Fruit fly (Drosophila melanogaster) whole organism, embryonic: ENCODE results near the gene mRpL24.

Experiments
- CG18764 ChIP-seq: fragments of 200-800 bp; sonication (Bioruptor generic); optimal IDR thresholded peaks from 3 replicates; lab custom pipeline; 2016; ENCODE audit warnings: missing biosample characterization, missing genetic modification characterization
- CG34376 ChIP-seq: fragments of 200-800 bp; sonication (Bioruptor generic); optimal IDR thresholded peaks from 2 replicates; lab custom pipeline; 2018; ENCODE audit warnings: missing biosample characterization, mild to moderate bottlenecking, missing genetic modification characterization
- CG4820 ChIP-seq: fragments of 200-800 bp; sonication (Bioruptor generic); optimal IDR thresholded peaks from 3 replicates; lab custom pipeline; 2016; ENCODE audit warnings: missing biosample characterization, missing genetic modification characterization
- CG8281 ChIP-seq: fragments of 200-800 bp; sonication (Bioruptor generic); optimal IDR thresholded peaks from 2 replicates; lab custom pipeline; 2018; ENCODE audit warnings: missing biosample characterization, mild to moderate bottlenecking, missing genetic modification characterization, moderate library complexity
- Fer3 ChIP-seq: fragments of 200-800 bp; sonication (Bioruptor generic); optimal IDR thresholded peaks from 2 replicates; lab custom pipeline; 2018; ENCODE audit warnings: missing biosample characterization, mild to moderate bottlenecking, missing genetic modification characterization, moderate library complexity
- NK7.1 ChIP-seq: fragments of 200-800 bp; sonication (Bioruptor generic); optimal IDR thresholded peaks from 3 replicates; lab custom pipeline; 2016; ENCODE audit warnings: missing biosample characterization, missing genetic modification characterization
- Ptx1 ChIP-seq: fragments of 200-800 bp; sonication (Bioruptor generic); IDR thresholded peaks from 2 replicates; pipeline ENCODE4 v1.3.6; 2022; ENCODE audit warnings: missing biosample characterization, missing genetic modification characterization
- ac ChIP-seq: fragments of 200-800 bp; sonication (Bioruptor generic); optimal IDR thresholded peaks from 3 replicates; lab custom pipeline; 2017; ENCODE audit warnings: missing biosample characterization, mild to moderate bottlenecking, missing genetic modification characterization
- gcm ChIP-seq: fragments of 200-800 bp; sonication (Bioruptor generic); optimal IDR thresholded peaks from 2 replicates; lab custom pipeline; 2019; ENCODE audit warnings: missing biosample characterization, mild to moderate bottlenecking, missing genetic modification characterization, moderate library complexity
- lilli ChIP-seq: fragments of 200-800 bp; sonication (Bioruptor generic); optimal IDR thresholded peaks from 3 replicates; lab custom pipeline; 2016; ENCODE audit warnings: missing biosample characterization, missing genetic modification characterization

DNA sequence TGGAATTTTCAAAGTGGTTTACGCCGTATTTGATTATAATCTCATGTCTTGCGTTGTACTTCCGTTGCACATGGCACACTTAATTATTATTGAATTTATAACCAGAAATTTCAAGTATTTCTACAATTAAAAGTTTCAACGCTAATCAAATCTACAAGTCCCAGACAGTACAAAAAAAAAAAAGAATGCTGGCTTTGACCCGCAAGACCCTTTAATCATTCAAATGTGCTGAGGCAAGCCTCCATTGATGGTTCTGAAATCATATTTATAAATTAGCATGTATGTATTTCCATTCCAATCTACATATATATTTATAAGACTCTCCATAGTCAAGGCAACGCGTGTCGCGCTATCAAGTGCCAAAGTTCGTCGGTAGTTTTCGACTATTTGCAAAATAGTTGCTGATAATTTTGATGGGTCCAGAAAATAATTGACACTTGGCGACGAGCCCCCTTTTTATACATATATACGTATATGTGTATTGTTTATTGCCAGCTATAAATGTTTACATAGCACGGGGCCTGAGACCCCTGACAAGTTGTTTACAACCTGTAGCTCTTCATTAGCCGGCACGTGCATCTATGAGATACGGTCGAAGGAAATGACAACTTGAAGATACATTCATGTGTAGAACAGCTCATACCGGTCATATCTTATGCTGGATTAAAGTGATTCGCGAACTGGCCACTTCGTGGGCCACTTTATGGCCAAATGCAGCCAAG is 48.5 kb downstream of the mRpL24 start:
- TF ChIP-seq Fer3: no peak
- TF ChIP-seq Ptx1 (GFP tag; lab: Robert Waterston, UW): no peak
- no peak for TF ChIP-seq NK7.1
- TF ChIP-seq gcm: no peak
- TF ChIP-seq CG8281 (tag; lab: Kevin White, UChicago): no peak
- no peak for TF ChIP-seq ac (GFP tag; lab: Kevin White, UChicago)
- TF ChIP-seq lilli (GFP tag; lab: Kevin White, UChicago): no peak
- TF ChIP-seq CG4820 (GFP tag; lab: Kevin White, UChicago): no peak
- peak; percentile 84 for TF ChIP-seq CG34376 (GFP tag; lab: Kevin White, UChicago)
- no peak for TF ChIP-seq CG18764
